Worm (Caenorhabditis elegans): Measurements from ENCODE around the gene dhs-31.
"Not testable (repeated sequence)": the region's sequence is repeated elsewhere in the genome, so short reads cannot be mapped to it uniquely, and the experiment has no call there.

DNA sequence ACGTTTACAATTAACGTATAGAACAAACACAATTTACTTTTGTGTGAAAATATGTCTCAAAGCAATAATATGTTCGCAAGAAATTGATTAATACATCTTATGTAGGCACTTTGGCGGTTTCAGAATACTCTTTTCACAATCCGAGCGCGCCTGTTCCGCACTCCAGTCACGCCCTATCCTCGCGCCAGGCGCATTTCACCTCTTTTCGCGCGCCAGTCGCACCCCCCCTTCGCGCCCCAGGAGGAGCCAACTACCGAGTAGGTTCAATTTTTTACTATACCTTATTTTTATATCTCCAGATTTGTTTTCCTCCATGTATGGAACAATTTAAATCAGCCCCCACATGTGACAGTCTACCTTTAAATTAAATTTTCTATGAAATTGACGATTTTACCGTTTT is 30.4 kb upstream of the dhs-31 start:
- not testable (repeated sequence) for TF ChIP-seq ZK337.2 (GFP tag; IDR thresholded peaks at IDR 0.05); hlh-30 (tag; optimal IDR thresholded peaks at IDR 0.05; ENCODE audit: insufficient read depth); nhr-76 (tag; optimal IDR thresholded peaks at IDR 0.05); arid-1 (GFP tag; conservative IDR thresholded peaks at IDR 0.05); dve-1 (tag; optimal IDR thresholded peaks at IDR 0.05; ENCODE audit: insufficient read depth); lin-15B (tag; optimal IDR thresholded peaks at IDR 0.05)

Measured in whole organism, L4 larva.